Worm (Caenorhabditis elegans) whole organism, L2 larva: Measurements from ENCODE around the gene W06G6.10.

Experiments used
- ZK546.5 ChIP-seq: sonication (generic microtip); optimal IDR thresholded peaks from 2 replicates; lab custom pipeline; 2017; ENCODE audit warnings: missing biosample characterization, missing genetic modification characterization
- aly-2 ChIP-seq: fragments of 150-350 bp; optimal IDR thresholded peaks from 2 replicates; lab custom pipeline; 2014; ENCODE audit warnings: missing biosample characterization, missing genetic modification characterization
- blmp-1 ChIP-seq: sonication (generic microtip); optimal IDR thresholded peaks from 2 replicates; lab custom pipeline; 2017; ENCODE audit warnings: missing genetic modification characterization, mild to moderate bottlenecking, missing compliant biosample characterization, antibody characterized with exemption, moderate library complexity; ENCODE audit not compliant: insufficient read depth
- ceh-16 ChIP-seq: fragments of 150-350 bp; optimal IDR thresholded peaks from 2 replicates; lab custom pipeline; 2014; ENCODE audit warnings: missing biosample characterization, missing genetic modification characterization
- egl-27 ChIP-seq: sonication (generic microtip); optimal IDR thresholded peaks from 3 replicates; lab custom pipeline; 2017; ENCODE audit warnings: missing biosample characterization, missing genetic modification reagents, missing genetic modification characterization
- elt-3 ChIP-seq: sonication (generic microtip); optimal IDR thresholded peaks from 2 replicates; lab custom pipeline; 2017; ENCODE audit warnings: missing biosample characterization, missing genetic modification characterization
- mdl-1 ChIP-seq, 2 experiments: fragments of 150-350 bp in 1 of 2; sonication (generic microtip) in 1 of 2; optimal IDR thresholded peaks; 2 replicates each; lab custom pipeline; 2017; ENCODE audit warnings: missing biosample characterization in 2 of 2, missing genetic modification characterization in 2 of 2
- nhr-25 ChIP-seq: fragments of 150-350 bp; sonication (generic microtip); optimal IDR thresholded peaks from 3 replicates; lab custom pipeline; 2014; ENCODE audit warnings: missing biosample characterization, missing genetic modification characterization
- skn-1 ChIP-seq: sonication (generic microtip); optimal IDR thresholded peaks from 2 replicates; lab custom pipeline; 2017; ENCODE audit warnings: missing biosample characterization, missing genetic modification characterization
- unc-39 ChIP-seq: fragments of 150-350 bp; optimal IDR thresholded peaks from 2 replicates; lab custom pipeline; 2014; ENCODE audit warnings: missing biosample characterization, missing genetic modification characterization
- unc-62 ChIP-seq: fragments of 150-350 bp; optimal IDR thresholded peaks from 2 replicates; lab custom pipeline; 2014; ENCODE audit warnings: missing biosample characterization, missing genetic modification reagents, missing genetic modification characterization
- ztf-11 ChIP-seq: sonication (generic microtip); optimal IDR thresholded peaks from 2 replicates; lab custom pipeline; 2017; ENCODE audit warnings: missing biosample characterization, missing genetic modification characterization
- ztf-4 ChIP-seq: fragments of 150-350 bp; optimal IDR thresholded peaks from 2 replicates; lab custom pipeline; 2014; ENCODE audit warnings: missing biosample characterization, missing genetic modification characterization

DNA sequence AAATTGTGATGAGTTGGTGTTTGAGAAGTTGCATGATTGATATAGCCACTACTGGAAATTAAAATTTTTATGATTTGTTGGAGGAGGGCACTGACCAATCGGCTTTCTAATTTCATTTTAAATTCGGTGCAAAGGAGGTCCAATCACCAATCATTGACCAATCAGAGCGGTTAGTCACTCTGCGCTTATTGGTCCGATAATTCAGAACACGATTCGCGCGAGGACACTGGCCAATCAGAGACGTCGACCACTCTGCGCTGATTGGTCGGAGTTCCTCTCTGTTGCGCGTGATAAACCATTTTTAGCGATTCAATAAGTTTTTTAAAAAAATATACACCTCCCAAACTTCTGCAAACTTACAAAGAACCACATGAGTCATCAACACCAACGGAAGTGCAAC lies 47.2 kb downstream of the W06G6.10 start:
- TF ChIP-seq elt-3 (tag; lab: Kevin White, UChicago) (no peak), unc-39 (no peak), blmp-1 (tag; lab: Kevin White, UChicago) (no peak), nhr-25 (tag; lab: Kevin White, UChicago) (no peak), mdl-1 (tag; optimal IDR thresholded peaks at IDR 0.05; lab: Kevin White, UChicago) (no peak), ztf-11 (no peak), skn-1 (tag; lab: Kevin White, UChicago) (no peak), egl-27 (tag; lab: Kevin White, UChicago) (no peak), ceh-16 (tag; lab: Kevin White, UChicago) (no peak), ztf-4 (tag; lab: Kevin White, UChicago) (no peak), ZK546.5 (tag; lab: Kevin White, UChicago) (no peak), unc-62 (GFP tag; lab: Kevin White, UChicago) (no peak), aly-2 (tag; lab: Kevin White, UChicago) (no peak)
